Worm (Caenorhabditis elegans) whole organism, L4/young adult: ENCODE results near the gene trmt-10C.2.

Experiments
- W03F9.2 ChIP-seq: fragments of 150-350 bp; optimal IDR thresholded peaks from 2 replicates; lab custom pipeline; 2014; ENCODE audit warnings: missing biosample characterization, missing genetic modification characterization
- dao-5 ChIP-seq: sonication (generic microtip); optimal IDR thresholded peaks from 2 replicates; lab custom pipeline; 2016; ENCODE audit warnings: missing genotype, missing genetic modification characterization, moderate library complexity, missing compliant biosample characterization

- TF ChIP-seq W03F9.2 (tag; lab: Kevin White, UChicago) (no peak), dao-5 (no peak)
Measured at ce11 chrIII:6351438-6351837, 5.4 kb downstream of the trmt-10C.2 start.
